Worm (Caenorhabditis elegans): Measurements from ENCODE around the gene ser-6.

Gene ser-6

DNA sequence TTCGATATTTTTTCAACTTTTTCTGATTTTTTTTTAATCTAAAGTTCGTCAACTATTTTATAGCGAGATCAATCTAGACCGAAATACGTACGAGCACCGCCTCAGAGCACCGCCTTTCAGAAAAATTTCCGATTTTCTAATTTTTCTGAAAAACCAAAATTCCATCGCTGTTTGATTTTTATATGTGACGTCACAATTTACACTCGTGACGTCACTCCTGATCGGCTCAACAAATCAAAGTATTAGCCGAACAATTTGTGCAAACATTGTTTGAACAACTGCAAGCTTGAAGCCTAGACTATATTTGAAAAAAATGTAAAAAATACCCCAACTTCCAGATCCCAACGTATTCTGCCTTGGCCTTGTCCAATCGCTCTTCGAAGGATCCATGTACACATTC is 24.7 kb upstream of the ser-6 start:
- TF ChIP-seq ceh-36 (tag; optimal IDR thresholded peaks at IDR 0.05) (no peak), scrt-1 (GFP tag; IDR thresholded peaks at IDR 0.05) (no peak), aly-1 (tag; optimal IDR thresholded peaks at IDR 0.05) (no peak), tbx-37 (GFP tag; conservative IDR thresholded peaks at IDR 0.05) (no peak), B0310.2 (tag; optimal IDR thresholded peaks at IDR 0.05) (no peak), ets-7 (tag; optimal IDR thresholded peaks at IDR 0.05) (no peak), flt-1 (GFP tag; IDR thresholded peaks at IDR 0.05) (no peak), pes-1 (GFP tag; IDR thresholded peaks at IDR 0.05) (no peak), hmg-4 (GFP tag; optimal IDR thresholded peaks at IDR 0.05) (no peak), tra-4 (tag; optimal IDR thresholded peaks at IDR 0.05) (no peak), sea-1 (GFP tag; conservative IDR thresholded peaks at IDR 0.05) (no peak), F13C5.2 (tag; optimal IDR thresholded peaks at IDR 0.05) (no peak), hnd-1 (tag; optimal IDR thresholded peaks at IDR 0.05) (no peak), ceh-13 (GFP tag; optimal IDR thresholded peaks at IDR 0.05) (no peak), ama-1 (optimal IDR thresholded peaks at IDR 0.05) (no peak), tbx-11 (GFP tag; IDR thresholded peaks at IDR 0.05) (no peak), hmbx-1 (tag; optimal IDR thresholded peaks at IDR 0.05) (no peak)

DNA sequence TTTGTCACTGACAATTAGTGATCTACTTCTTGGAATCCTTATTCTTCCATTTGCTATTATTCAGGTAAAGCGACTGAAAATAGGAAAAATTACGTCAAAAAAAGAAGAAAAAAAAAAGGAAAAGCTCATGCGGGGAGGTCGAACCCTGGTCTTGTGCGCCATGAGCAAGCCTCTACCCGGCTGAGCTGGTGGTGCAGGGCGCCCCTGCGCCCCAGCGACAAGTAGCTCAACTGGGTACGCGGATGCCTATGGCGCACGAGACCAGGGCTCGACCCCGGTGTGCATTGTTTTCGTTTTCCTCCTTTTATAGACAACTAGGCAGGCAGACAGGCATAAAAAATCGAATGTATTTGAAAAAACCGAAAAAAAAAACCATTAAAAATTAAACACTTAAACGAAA is 344 bp downstream of the ser-6 start:
- TF ChIP-seq tbx-11 (GFP tag; IDR thresholded peaks at IDR 0.05), result no peak
- TF ChIP-seq ets-7 (tag; optimal IDR thresholded peaks at IDR 0.05), result no peak
- no peak for TF ChIP-seq ceh-36 (tag; optimal IDR thresholded peaks at IDR 0.05)
- no peak for TF ChIP-seq tbx-37 (GFP tag; conservative IDR thresholded peaks at IDR 0.05)
- no peak for TF ChIP-seq aly-1 (tag; optimal IDR thresholded peaks at IDR 0.05)
- TF ChIP-seq hnd-1 (tag; optimal IDR thresholded peaks at IDR 0.05), result no peak
- TF ChIP-seq flt-1 (GFP tag; IDR thresholded peaks at IDR 0.05), result no peak

DNA sequence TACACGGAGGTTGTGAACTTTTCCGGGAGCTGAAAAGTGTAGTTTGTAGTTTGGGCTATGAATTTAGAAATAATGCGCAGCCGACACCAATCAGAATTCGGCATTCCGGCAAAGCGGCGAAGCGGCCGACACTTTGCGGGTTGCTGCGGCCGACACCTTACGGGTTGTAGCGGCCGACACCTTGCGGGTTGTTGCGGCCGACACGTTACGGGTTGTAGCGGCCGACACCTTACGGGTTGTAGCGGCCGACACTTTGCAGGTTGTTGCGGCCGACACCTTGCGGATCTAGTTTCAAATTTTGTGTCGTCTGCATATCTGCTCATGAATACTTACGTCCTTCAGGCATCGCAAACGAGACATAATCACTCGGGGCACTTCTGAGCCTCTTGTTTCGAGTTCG is 7.0 kb downstream of the ser-6 start:
- no peak for TF ChIP-seq F13C5.2 (tag; optimal IDR thresholded peaks at IDR 0.05)
- no peak for TF ChIP-seq ceh-13 (GFP tag; optimal IDR thresholded peaks at IDR 0.05)
- TF ChIP-seq tbx-11 (GFP tag; IDR thresholded peaks at IDR 0.05), result no peak

DNA sequence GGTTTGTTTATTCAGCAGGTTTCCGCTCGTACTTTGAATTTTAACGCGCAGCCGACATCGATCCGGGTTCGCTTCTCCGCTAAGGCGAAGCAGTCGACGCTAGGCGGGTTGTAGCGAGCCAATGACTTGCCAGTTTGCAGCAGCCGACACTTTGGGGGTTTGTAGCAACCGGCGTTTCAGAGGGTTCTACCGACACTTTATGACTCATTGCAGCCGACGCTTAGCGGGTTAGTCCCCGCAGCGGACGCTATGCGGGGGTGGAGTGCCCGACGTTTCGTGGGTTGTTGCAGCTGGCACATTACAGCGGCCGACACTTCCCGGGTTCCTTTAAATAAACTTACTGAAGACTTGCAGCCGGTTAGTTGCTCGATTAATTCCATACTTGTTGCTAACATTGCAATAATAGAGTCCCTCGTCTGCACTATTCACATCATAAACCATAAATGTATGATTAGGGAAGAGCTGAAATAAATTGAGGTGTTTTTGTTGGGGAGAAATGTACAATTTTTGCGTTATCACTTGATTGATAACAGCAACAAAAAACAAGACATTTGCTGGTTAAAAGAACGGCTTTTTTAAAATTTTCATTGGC is 9.6 kb downstream of the ser-6 start, which contains the start of gene Y54G2A.57:
Y54G2A.57 (plus strand) TSS at position 542 of the 592 bp plus-strand sequence.
- TF ChIP-seq hmg-4 (GFP tag; optimal IDR thresholded peaks at IDR 0.05), result no peak
- no peak for TF ChIP-seq ceh-36 (tag; optimal IDR thresholded peaks at IDR 0.05)
- TF ChIP-seq hnd-1 (tag; optimal IDR thresholded peaks at IDR 0.05), result no peak
- no peak for TF ChIP-seq ets-7 (tag; optimal IDR thresholded peaks at IDR 0.05)
- no peak for TF ChIP-seq scrt-1 (GFP tag; IDR thresholded peaks at IDR 0.05)
- no peak for TF ChIP-seq ceh-13 (GFP tag; optimal IDR thresholded peaks at IDR 0.05)
- TF ChIP-seq hmbx-1 (tag; optimal IDR thresholded peaks at IDR 0.05), result no peak
- TF ChIP-seq pes-1 (GFP tag; IDR thresholded peaks at IDR 0.05), result no peak
- TF ChIP-seq flt-1 (GFP tag; IDR thresholded peaks at IDR 0.05), result no peak
- no peak for TF ChIP-seq B0310.2 (tag; optimal IDR thresholded peaks at IDR 0.05)
- TF ChIP-seq aly-1 (tag; optimal IDR thresholded peaks at IDR 0.05), result no peak

DNA sequence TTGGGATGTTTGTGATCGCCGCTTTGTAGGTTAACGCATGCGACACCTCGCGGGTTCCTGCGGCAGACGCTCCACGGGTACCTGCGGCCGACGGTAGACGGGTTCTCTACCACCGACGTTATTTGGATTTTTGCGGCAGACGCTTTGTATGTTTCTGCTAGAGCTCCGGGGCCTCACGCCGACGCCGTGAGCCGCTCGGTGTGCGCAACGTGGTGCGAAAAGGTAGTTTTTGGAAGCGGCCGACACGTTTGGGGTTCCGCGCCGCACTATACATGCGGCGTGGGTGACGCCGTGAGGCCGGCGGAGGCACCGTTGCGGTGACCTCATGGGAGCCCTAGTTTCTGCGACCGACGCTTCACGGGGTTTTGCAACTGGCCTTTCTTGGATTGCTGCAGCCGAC is 11.2 kb downstream of the ser-6 start:
- TF ChIP-seq ceh-13 (GFP tag; optimal IDR thresholded peaks at IDR 0.05) (no peak), flt-1 (GFP tag; IDR thresholded peaks at IDR 0.05) (no peak), hmbx-1 (tag; optimal IDR thresholded peaks at IDR 0.05) (no peak), ets-7 (tag; optimal IDR thresholded peaks at IDR 0.05) (no peak), ama-1 (optimal IDR thresholded peaks at IDR 0.05) (no peak)

DNA sequence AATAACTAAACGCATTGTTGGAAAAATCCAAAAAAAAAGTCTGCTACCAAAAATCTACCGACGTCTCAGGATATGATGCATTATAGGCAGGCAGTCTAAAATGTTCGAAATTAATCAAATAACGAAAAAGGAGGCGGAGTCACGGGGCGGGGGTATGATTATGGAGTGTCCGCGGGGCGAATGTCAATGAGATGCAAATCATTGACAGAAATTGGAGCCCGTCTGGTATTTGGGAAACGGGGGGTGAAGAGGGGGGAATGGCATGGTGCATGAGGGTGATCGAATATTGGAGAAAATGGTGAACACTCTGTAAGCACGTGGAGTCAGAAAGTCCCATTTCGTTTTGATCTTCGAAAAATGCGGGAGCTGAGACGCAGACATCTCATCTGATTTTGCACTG is 18.5 kb downstream of the ser-6 start, which contains the start of gene lad-2:
lad-2 (minus strand) TSS at position 101 of the 400 bp plus-strand sequence.
- TF ChIP-seq B0310.2 (tag; optimal IDR thresholded peaks at IDR 0.05), result no peak
- no peak for TF ChIP-seq ama-1 (optimal IDR thresholded peaks at IDR 0.05)
- TF ChIP-seq hmg-4 (GFP tag; optimal IDR thresholded peaks at IDR 0.05), result no peak
- no peak for TF ChIP-seq ceh-13 (GFP tag; optimal IDR thresholded peaks at IDR 0.05)
- TF ChIP-seq ets-7 (tag; optimal IDR thresholded peaks at IDR 0.05), result no peak
- no peak for TF ChIP-seq tbx-37 (GFP tag; conservative IDR thresholded peaks at IDR 0.05)
- TF ChIP-seq scrt-1 (GFP tag; IDR thresholded peaks at IDR 0.05), result no peak
- no peak for TF ChIP-seq ceh-36 (tag; optimal IDR thresholded peaks at IDR 0.05)
- TF ChIP-seq aly-1 (tag; optimal IDR thresholded peaks at IDR 0.05), result no peak
- no peak for TF ChIP-seq flt-1 (GFP tag; IDR thresholded peaks at IDR 0.05)
- no peak for TF ChIP-seq tra-4 (tag; optimal IDR thresholded peaks at IDR 0.05)
- no peak for TF ChIP-seq tbx-11 (GFP tag; IDR thresholded peaks at IDR 0.05)
- no peak for TF ChIP-seq sea-1 (GFP tag; conservative IDR thresholded peaks at IDR 0.05)
- TF ChIP-seq F13C5.2 (tag; optimal IDR thresholded peaks at IDR 0.05), result no peak
- TF ChIP-seq hmbx-1 (tag; optimal IDR thresholded peaks at IDR 0.05), result no peak
- TF ChIP-seq hnd-1 (tag; optimal IDR thresholded peaks at IDR 0.05), result no peak
- TF ChIP-seq pes-1 (GFP tag; IDR thresholded peaks at IDR 0.05), result no peak

DNA sequence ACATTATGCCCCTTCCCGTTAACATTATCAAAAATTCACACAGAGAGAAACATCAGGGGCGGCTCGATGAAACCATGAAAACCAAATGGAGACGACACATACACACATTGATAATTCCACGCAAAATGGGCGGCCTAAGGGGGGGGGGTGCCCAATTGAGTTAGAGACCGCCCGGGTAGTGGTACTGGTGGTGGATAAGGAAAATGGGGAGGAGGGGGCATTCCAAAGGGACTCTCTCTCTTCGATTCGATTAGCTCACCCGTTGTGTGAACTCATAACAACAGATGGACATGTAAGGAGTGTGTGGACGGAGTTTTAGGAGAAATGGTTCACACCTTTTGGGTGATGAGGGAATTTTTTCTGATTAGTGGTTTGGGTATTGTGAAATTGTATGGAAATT is 22.5 kb downstream of the ser-6 start:
- no peak for TF ChIP-seq sea-1 (GFP tag; conservative IDR thresholded peaks at IDR 0.05)
- no peak for TF ChIP-seq B0310.2 (tag; optimal IDR thresholded peaks at IDR 0.05)
- TF ChIP-seq ets-7 (tag; optimal IDR thresholded peaks at IDR 0.05), result no peak
- TF ChIP-seq hmg-4 (GFP tag; optimal IDR thresholded peaks at IDR 0.05), result peak; percentile 26
- TF ChIP-seq hnd-1 (tag; optimal IDR thresholded peaks at IDR 0.05), result no peak
- TF ChIP-seq tra-4 (tag; optimal IDR thresholded peaks at IDR 0.05), result no peak

DNA sequence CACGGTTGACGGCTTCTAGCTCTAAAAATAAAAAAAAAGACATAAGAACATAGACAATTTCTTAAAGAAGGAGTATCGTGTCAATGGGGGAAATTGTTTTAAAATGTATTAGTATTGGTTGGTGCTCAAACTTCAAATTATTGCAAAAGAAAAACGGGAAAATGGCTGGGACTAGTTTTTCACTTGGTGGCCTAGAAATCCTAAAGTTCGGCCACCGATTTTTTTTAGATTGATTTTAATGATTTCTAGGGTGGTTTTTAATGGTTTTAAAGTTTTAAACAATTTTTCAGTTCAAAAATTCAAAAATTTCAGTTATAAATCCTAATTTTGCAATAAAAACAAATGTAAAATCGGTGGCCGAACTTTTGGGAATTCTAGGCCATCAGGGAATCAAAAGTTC is 26.8 kb downstream of the ser-6 start:
- TF ChIP-seq ceh-13 (GFP tag; optimal IDR thresholded peaks at IDR 0.05), result no peak
- TF ChIP-seq hnd-1 (tag; optimal IDR thresholded peaks at IDR 0.05), result no peak
- TF ChIP-seq ets-7 (tag; optimal IDR thresholded peaks at IDR 0.05), result no peak
- TF ChIP-seq tbx-11 (GFP tag; IDR thresholded peaks at IDR 0.05), result no peak
- no peak for TF ChIP-seq sea-1 (GFP tag; conservative IDR thresholded peaks at IDR 0.05)
- no peak for TF ChIP-seq aly-1 (tag; optimal IDR thresholded peaks at IDR 0.05)
- TF ChIP-seq scrt-1 (GFP tag; IDR thresholded peaks at IDR 0.05), result no peak
- TF ChIP-seq tra-4 (tag; optimal IDR thresholded peaks at IDR 0.05), result no peak
- no peak for TF ChIP-seq hmbx-1 (tag; optimal IDR thresholded peaks at IDR 0.05)
- no peak for TF ChIP-seq F13C5.2 (tag; optimal IDR thresholded peaks at IDR 0.05)
- TF ChIP-seq hmg-4 (GFP tag; optimal IDR thresholded peaks at IDR 0.05), result no peak
- TF ChIP-seq tbx-37 (GFP tag; conservative IDR thresholded peaks at IDR 0.05), result no peak
- no peak for TF ChIP-seq pes-1 (GFP tag; IDR thresholded peaks at IDR 0.05)

Measured in whole organism, early embryonic.